Worm (Caenorhabditis elegans): Measurements from ENCODE around the gene F20D6.15.

Gene F20D6.15

ce11 chrV:8226812-8227211 is 38.5 kb upstream of the F20D6.15 start, which contains the start of gene K07C11.10:
TSS of gene K07C11.10 (minus strand) at chrV:8226912.
- TF ChIP-seq unc-62 (GFP tag; optimal IDR thresholded peaks at IDR 0.05), result no peak
- no peak for TF ChIP-seq ztf-18 (tag; optimal IDR thresholded peaks at IDR 0.05)
- no peak for TF ChIP-seq hlh-26 (GFP tag; conservative IDR thresholded peaks at IDR 0.05)
- TF ChIP-seq egl-44 (GFP tag; IDR thresholded peaks at IDR 0.05), result no peak
- no peak for TF ChIP-seq madf-8 (GFP tag; conservative IDR thresholded peaks at IDR 0.05)
- TF ChIP-seq mes-4 (tag; optimal IDR thresholded peaks at IDR 0.05), result no peak
- TF ChIP-seq cebp-2 (GFP tag; IDR thresholded peaks at IDR 0.05), result no peak
- TF ChIP-seq repo-1 (tag; optimal IDR thresholded peaks at IDR 0.05), result no peak
- no peak for TF ChIP-seq let-526 (GFP tag; IDR thresholded peaks at IDR 0.05)
- no peak for TF ChIP-seq hsf-1 (GFP tag; IDR thresholded peaks at IDR 0.05)
- no peak for TF ChIP-seq Y95B8A.8 (GFP tag; IDR thresholded peaks at IDR 0.05)
- no peak for TF ChIP-seq sptf-2 (GFP tag; optimal IDR thresholded peaks at IDR 0.05)

ce11 chrV:8224634-8225033 is 36.4 kb upstream of the F20D6.15 start, which contains the start of gene pax-1:
TSS of gene pax-1 (plus strand) at chrV:8224934.
- TF ChIP-seq nfyb-1 (GFP tag; IDR thresholded peaks at IDR 0.05) (no peak), lag-1 (GFP tag; IDR thresholded peaks at IDR 0.05) (no peak), repo-1 (tag; optimal IDR thresholded peaks at IDR 0.05) (no peak), ekl-4 (GFP tag; IDR thresholded peaks at IDR 0.05) (no peak), B0035.1 (tag; optimal IDR thresholded peaks at IDR 0.05) (no peak), die-1 (tag; optimal IDR thresholded peaks at IDR 0.05) (no peak), Y53F4B.3 (GFP tag; IDR thresholded peaks at IDR 0.05) (no peak), aptf-3 (GFP tag; IDR thresholded peaks at IDR 0.05) (no peak), ceh-100 (GFP tag; IDR thresholded peaks at IDR 0.05) (no peak), bed-1 (GFP tag; IDR thresholded peaks at IDR 0.05) (no peak), F55B11.4 (tag; optimal IDR thresholded peaks at IDR 0.05; ENCODE audit: borderline replicate concordance, insufficient read depth) (no peak), let-607 (tag; optimal IDR thresholded peaks at IDR 0.05) (no peak), ceh-27 (GFP tag; optimal IDR thresholded peaks at IDR 0.05) (no peak), F23B12.7 (tag; optimal IDR thresholded peaks at IDR 0.05; ENCODE audit: insufficient read depth) (no peak), sptf-2 (GFP tag; optimal IDR thresholded peaks at IDR 0.05) (no peak)

- TF ChIP-seq die-1 (tag; optimal IDR thresholded peaks at IDR 0.05) (no peak), T07F8.4 (tag; optimal IDR thresholded peaks at IDR 0.05) (no peak), somi-1 (GFP tag; optimal IDR thresholded peaks at IDR 0.05) (no peak), nhr-27 (tag; optimal IDR thresholded peaks at IDR 0.05) (no peak), snpc-3.4 (tag; optimal IDR thresholded peaks at IDR 0.05) (no peak), Y79H2A.3 (GFP tag; conservative IDR thresholded peaks at IDR 0.05) (no peak), B0261.1 (tag; optimal IDR thresholded peaks at IDR 0.05) (no peak), ztf-25 (GFP tag; IDR thresholded peaks at IDR 0.05) (0 out of 2 replicates have a peak, but pooled peaks have one; percentile 63), ceh-91 (GFP tag; IDR thresholded peaks at IDR 0.05) (no peak), him-1 (tag; optimal IDR thresholded peaks at IDR 0.05) (peak; percentile 36), cebp-1 (GFP tag; IDR thresholded peaks at IDR 0.05) (no peak), cebp-1 (tag; optimal IDR thresholded peaks at IDR 0.05) (no peak), F37B4.10 (GFP tag; IDR thresholded peaks at IDR 0.05) (0 out of 2 replicates have a peak, but pooled peaks have one; percentile 19), Y53G8AR.9 (GFP tag; conservative IDR thresholded peaks at IDR 0.05) (no peak), nhr-179 (tag; optimal IDR thresholded peaks at IDR 0.05) (no peak), F22D6.2 (tag; optimal IDR thresholded peaks at IDR 0.05) (no peak), dpl-1 (GFP tag; optimal IDR thresholded peaks at IDR 0.05) (no peak), madf-6 (GFP tag; IDR thresholded peaks at IDR 0.05) (peak; percentile 36; the same call in 1 of the 2 replicates), lsl-1 (GFP tag; optimal IDR thresholded peaks at IDR 0.05) (peak; percentile 10), K12H6.12 (tag; optimal IDR thresholded peaks at IDR 0.05) (no peak), lin-26 (GFP tag; IDR thresholded peaks at IDR 0.05) (peak; percentile 64; the same call in 1 of the 2 replicates), ceh-79 (tag; optimal IDR thresholded peaks at IDR 0.05) (peak; percentile 28), ztf-28 (GFP tag; IDR thresholded peaks at IDR 0.05) (no peak)
Measured at ce11 chrV:8223417-8223816, 35.1 kb upstream of the F20D6.15 start.
